Worm (Caenorhabditis elegans) whole organism, L3 larva: ENCODE data around the gene rgs-9.

ENCODE experiments used
- R02D3.7 ChIP-seq: fragments of 150-350 bp; optimal IDR thresholded peaks from 2 replicates; lab custom pipeline; 2014; ENCODE audit warnings: missing biosample characterization, missing genetic modification characterization
- ZK546.5 ChIP-seq: sonication (generic microtip); optimal IDR thresholded peaks from 2 replicates; lab custom pipeline; 2017; ENCODE audit warnings: missing biosample characterization, missing genetic modification characterization
- aly-2 ChIP-seq: fragments of 150-350 bp; optimal IDR thresholded peaks from 2 replicates; lab custom pipeline; 2014; ENCODE audit warnings: missing biosample characterization, missing genetic modification characterization
- ama-1 ChIP-seq: fragments of 150-350 bp; optimal IDR thresholded peaks from 2 replicates; lab custom pipeline; 2018
- ceh-16 ChIP-seq: sonication (generic microtip); optimal IDR thresholded peaks from 2 replicates; lab custom pipeline; 2017; ENCODE audit warnings: missing biosample characterization, missing genetic modification characterization
- ceh-28 ChIP-seq: fragments of 150-350 bp; optimal IDR thresholded peaks from 2 replicates; lab custom pipeline; 2014; ENCODE audit warnings: missing biosample characterization, missing genetic modification reagents, missing genetic modification characterization
- ceh-82 ChIP-seq: fragments of 150-350 bp; optimal IDR thresholded peaks from 2 replicates; lab custom pipeline; 2014; ENCODE audit warnings: missing biosample characterization, missing genetic modification characterization
- ceh-9 ChIP-seq: sonication (generic microtip); optimal IDR thresholded peaks from 2 replicates; lab custom pipeline; 2018; ENCODE audit warnings: missing biosample characterization, missing genetic modification characterization
- daf-12 ChIP-seq: fragments of 150-350 bp; optimal IDR thresholded peaks from 2 replicates; lab custom pipeline; 2014; ENCODE audit warnings: missing biosample characterization, missing genetic modification reagents, missing genetic modification characterization
- egl-27 ChIP-seq: sonication (generic microtip); optimal IDR thresholded peaks from 4 replicates; lab custom pipeline; 2017; ENCODE audit warnings: missing biosample characterization, missing genetic modification reagents, missing genetic modification characterization
- egl-5 ChIP-seq: fragments of 150-350 bp; optimal IDR thresholded peaks from 2 replicates; lab custom pipeline; 2017; ENCODE audit warnings: missing biosample characterization, missing genetic modification reagents, missing genetic modification characterization, inconsistent platforms
- elt-1 ChIP-seq: fragments of 150-350 bp; optimal IDR thresholded peaks from 2 replicates; lab custom pipeline; 2014; ENCODE audit warnings: missing biosample characterization, missing genetic modification characterization
- elt-2 ChIP-seq: sonication (generic microtip); optimal IDR thresholded peaks from 2 replicates; lab custom pipeline; 2016; ENCODE audit warnings: missing genetic modification reagents, mild to moderate bottlenecking, missing genetic modification characterization, missing compliant biosample characterization
- elt-3 ChIP-seq, 3 experiments: fragments of 150-350 bp in 1 of 3; sonication (generic microtip) in 2 of 3; optimal IDR thresholded peaks; 2 replicates in 2 of 3; 4 replicates in 1 of 3; lab custom pipeline; 2014 to 2017; ENCODE audit warnings: missing biosample characterization in 3 of 3, missing genetic modification characterization in 3 of 3
- eor-1 ChIP-seq, 2 experiments: fragments of 150-350 bp; optimal IDR thresholded peaks; 2 replicates each; lab custom pipeline; 2014 to 2018; ENCODE audit warnings: missing biosample characterization in 2 of 2, missing genetic modification characterization in 2 of 2
- fkh-10 ChIP-seq: sonication (generic microtip); optimal IDR thresholded peaks from 2 replicates; lab custom pipeline; 2017; ENCODE audit warnings: missing biosample characterization, missing genetic modification reagents, missing genetic modification characterization
- fkh-2 ChIP-seq: fragments of 150-350 bp; optimal IDR thresholded peaks from 2 replicates; lab custom pipeline; 2014; ENCODE audit warnings: missing biosample characterization, missing genetic modification reagents, missing genetic modification characterization
- fos-1 ChIP-seq: fragments of 150-350 bp; optimal IDR thresholded peaks from 2 replicates; lab custom pipeline; 2014; ENCODE audit warnings: missing biosample characterization, missing genetic modification characterization
- hmg-11 ChIP-seq: sonication (generic microtip); optimal IDR thresholded peaks from 2 replicates; lab custom pipeline; 2016; ENCODE audit warnings: missing genetic modification characterization, missing compliant biosample characterization
- jun-1 ChIP-seq: fragments of 150-350 bp; optimal IDR thresholded peaks from 2 replicates; lab custom pipeline; 2014; ENCODE audit warnings: missing biosample characterization, missing genetic modification reagents, missing genetic modification characterization
- lin-15B ChIP-seq: fragments of 150-350 bp; optimal IDR thresholded peaks from 2 replicates; lab custom pipeline; 2014; ENCODE audit warnings: missing biosample characterization, missing genetic modification characterization
- lin-39 ChIP-seq: fragments of 150-350 bp; optimal IDR thresholded peaks from 2 replicates; lab custom pipeline; 2018; ENCODE audit warnings: missing biosample characterization, missing genetic modification reagents, missing genetic modification characterization
- lsy-12 ChIP-seq: sonication (generic microtip); optimal IDR thresholded peaks from 2 replicates; lab custom pipeline; 2016; ENCODE audit warnings: mild to moderate bottlenecking, missing genetic modification characterization, missing compliant biosample characterization
- mdl-1 ChIP-seq: fragments of 150-350 bp; optimal IDR thresholded peaks from 2 replicates; lab custom pipeline; 2014; ENCODE audit warnings: missing biosample characterization, missing genetic modification characterization
- mml-1 ChIP-seq: fragments of 150-350 bp; sonication (generic microtip); optimal IDR thresholded peaks from 3 replicates; lab custom pipeline; 2014; ENCODE audit warnings: missing biosample characterization, missing genetic modification characterization
- nfya-1 ChIP-seq: sonication (generic microtip); optimal IDR thresholded peaks from 2 replicates; lab custom pipeline; 2017; ENCODE audit warnings: missing genetic modification characterization, mild to moderate bottlenecking, missing compliant biosample characterization, antibody characterized with exemption, moderate library complexity; ENCODE audit not compliant: insufficient read depth
- nhr-11 ChIP-seq: fragments of 150-350 bp; optimal IDR thresholded peaks from 2 replicates; lab custom pipeline; 2014; ENCODE audit warnings: missing biosample characterization, missing genetic modification characterization
- nhr-12 ChIP-seq: fragments of 150-350 bp; optimal IDR thresholded peaks from 2 replicates; lab custom pipeline; 2014; ENCODE audit warnings: missing biosample characterization, missing genetic modification characterization
- nhr-23 ChIP-seq: fragments of 150-350 bp; optimal IDR thresholded peaks from 2 replicates; lab custom pipeline; 2014; ENCODE audit warnings: missing biosample characterization, missing genetic modification reagents, missing genetic modification characterization
- nhr-237 ChIP-seq: fragments of 150-350 bp; optimal IDR thresholded peaks from 2 replicates; lab custom pipeline; 2014; ENCODE audit warnings: missing biosample characterization, missing genetic modification characterization
- nhr-25 ChIP-seq: sonication (generic microtip); optimal IDR thresholded peaks from 2 replicates; lab custom pipeline; 2017; ENCODE audit warnings: missing biosample characterization, missing genetic modification characterization
- nhr-28 ChIP-seq: fragments of 150-350 bp; optimal IDR thresholded peaks from 2 replicates; lab custom pipeline; 2014; ENCODE audit warnings: missing biosample characterization, missing genetic modification characterization
- nhr-43 ChIP-seq: sonication (generic microtip); optimal IDR thresholded peaks from 2 replicates; lab custom pipeline; 2016; ENCODE audit warnings: mild to moderate bottlenecking, missing genetic modification characterization, missing compliant biosample characterization; ENCODE audit not compliant: poor library complexity, severe bottlenecking
- nhr-67 ChIP-seq: fragments of 150-350 bp; optimal IDR thresholded peaks from 2 replicates; lab custom pipeline; 2014; ENCODE audit warnings: missing biosample characterization, missing genetic modification characterization
- nhr-76 ChIP-seq: fragments of 150-350 bp; sonication (generic microtip); optimal IDR thresholded peaks from 5 replicates; lab custom pipeline; 2014; ENCODE audit warnings: missing biosample characterization, missing genetic modification characterization
- nhr-77 ChIP-seq: fragments of 150-350 bp; optimal IDR thresholded peaks from 2 replicates; lab custom pipeline; 2014; ENCODE audit warnings: missing biosample characterization, missing genetic modification characterization
- pha-4 ChIP-seq: fragments of 150-350 bp; optimal IDR thresholded peaks from 2 replicates; lab custom pipeline; 2014; ENCODE audit warnings: missing biosample characterization, missing genetic modification reagents, missing genetic modification characterization
- pqm-1 ChIP-seq: fragments of 150-350 bp; optimal IDR thresholded peaks from 2 replicates; lab custom pipeline; 2017; ENCODE audit warnings: missing biosample characterization, missing genetic modification characterization, inconsistent platforms
- sea-2 ChIP-seq: fragments of 150-350 bp; sonication (generic microtip); optimal IDR thresholded peaks from 4 replicates; lab custom pipeline; 2014; ENCODE audit warnings: missing biosample characterization, missing genetic modification reagents, missing genetic modification characterization
- skn-1 ChIP-seq: fragments of 150-350 bp; optimal IDR thresholded peaks from 2 replicates; lab custom pipeline; 2014; ENCODE audit warnings: missing biosample characterization, missing genetic modification characterization
- snpc-4 ChIP-seq: fragments of 150-350 bp; optimal IDR thresholded peaks from 2 replicates; lab custom pipeline; 2014; ENCODE audit warnings: missing biosample characterization, missing genetic modification characterization
- tbx-2 ChIP-seq: sonication (generic microtip); optimal IDR thresholded peaks from 2 replicates; lab custom pipeline; 2016; ENCODE audit warnings: mild to moderate bottlenecking, missing genetic modification characterization, missing compliant biosample characterization
- unc-39 ChIP-seq: sonication (generic microtip); optimal IDR thresholded peaks from 4 replicates; lab custom pipeline; 2017; ENCODE audit warnings: missing biosample characterization, missing genetic modification characterization
- unc-62 ChIP-seq: fragments of 150-350 bp; sonication (generic microtip); optimal IDR thresholded peaks from 4 replicates; lab custom pipeline; 2014; ENCODE audit warnings: missing biosample characterization, missing genetic modification reagents, missing genetic modification characterization
- zag-1 ChIP-seq: fragments of 150-350 bp; optimal IDR thresholded peaks from 2 replicates; lab custom pipeline; 2014; ENCODE audit warnings: missing biosample characterization, missing genetic modification characterization
- ztf-11 ChIP-seq: fragments of 150-350 bp; optimal IDR thresholded peaks from 2 replicates; lab custom pipeline; 2014; ENCODE audit warnings: missing biosample characterization, missing genetic modification characterization
- ztf-4 ChIP-seq: fragments of 150-350 bp; optimal IDR thresholded peaks from 2 replicates; lab custom pipeline; 2014; ENCODE audit warnings: missing biosample characterization, missing genetic modification characterization

The rgs-9 gene

ce11 chrX:1964828-1965227, 49.8 kb downstream of the rgs-9 start:
- TF ChIP-seq unc-62 (GFP tag; lab: Kevin White, UChicago) (no peak), nhr-11 (no peak), ama-1 (lab: Kevin White, UChicago) (no peak), tbx-2 (tag; lab: Kevin White, UChicago) (no peak), nhr-77 (tag; lab: Kevin White, UChicago) (no peak), unc-39 (no peak), nhr-76 (no peak), lin-15B (tag; lab: Kevin White, UChicago) (peak; percentile 26), lsy-12 (tag; lab: Kevin White, UChicago) (no peak), mml-1 (tag; lab: Kevin White, UChicago) (no peak), fkh-2 (tag; lab: Kevin White, UChicago) (no peak), elt-2 (tag; lab: Kevin White, UChicago) (peak; percentile 22), snpc-4 (tag; lab: Kevin White, UChicago) (no peak), nhr-28 (tag; lab: Kevin White, UChicago) (no peak), pha-4 (tag; lab: Kevin White, UChicago) (peak; percentile 67), nhr-12 (tag; lab: Kevin White, UChicago) (no peak), ceh-28 (peak; percentile 45), hmg-11 (tag; lab: Kevin White, UChicago) (peak; percentile 97), nhr-237 (tag; lab: Kevin White, UChicago) (no peak), egl-5 (tag; lab: Kevin White, UChicago) (no peak), ceh-16 (tag; lab: Kevin White, UChicago) (no peak), jun-1 (no peak), mdl-1 (tag; lab: Kevin White, UChicago) (no peak), eor-1 (tag; optimal IDR thresholded peaks at IDR 0.05; lab: Kevin White, UChicago) (no peak), nhr-23 (tag; lab: Kevin White, UChicago) (peak; percentile 42), nhr-67 (tag; lab: Kevin White, UChicago) (no peak), egl-27 (tag; lab: Kevin White, UChicago) (no peak), nhr-25 (tag; lab: Kevin White, UChicago) (no peak), skn-1 (peak; percentile 41), pqm-1 (peak; percentile 0), nfya-1 (tag; lab: Kevin White, UChicago) (peak; percentile 65), fkh-10 (GFP tag; lab: Kevin White, UChicago) (no peak), ZK546.5 (no peak), elt-1 (no peak), aly-2 (tag; lab: Kevin White, UChicago) (no peak), daf-12 (tag; lab: Kevin White, UChicago) (no peak), nhr-43 (peak; percentile 21), ztf-11 (tag; lab: Kevin White, UChicago) (no peak), sea-2 (GFP tag; lab: Kevin White, UChicago) (no peak), ceh-82 (tag; lab: Kevin White, UChicago) (no peak), zag-1 (tag; lab: Kevin White, UChicago) (no peak), elt-3 (tag; optimal IDR thresholded peaks at IDR 0.05; lab: Kevin White, UChicago) (no peak), ztf-4 (no peak), lin-39 (tag; lab: Kevin White, UChicago) (peak; percentile 21), fos-1 (tag; lab: Kevin White, UChicago) (no peak), ceh-9 (tag; lab: Kevin White, UChicago) (no peak), R02D3.7 (tag; lab: Kevin White, UChicago) (no peak)
